Worm (Caenorhabditis elegans) whole organism, L1 larva: ENCODE results near the gene chl-1.

ENCODE experiments used
- C16A3.4 ChIP-seq: fragments of 150-350 bp; optimal IDR thresholded peaks from 2 replicates; lab custom pipeline; 2014; ENCODE audit warnings: missing biosample characterization, missing genetic modification characterization
- aha-1 ChIP-seq: fragments of 150-350 bp; optimal IDR thresholded peaks from 2 replicates; lab custom pipeline; 2014; ENCODE audit warnings: missing biosample characterization, missing genetic modification characterization
- ama-1 ChIP-seq: fragments of 150-350 bp; optimal IDR thresholded peaks from 2 replicates; lab custom pipeline; 2014
- dpl-1 ChIP-seq, 3 experiments: fragments of 150-350 bp in 2 of 3; sonication (generic microtip) in 1 of 3; optimal IDR thresholded peaks; 2 replicates each; lab custom pipeline; 2014 to 2017; ENCODE audit warnings: missing biosample characterization in 3 of 3, missing genetic modification characterization in 3 of 3, missing genetic modification reagents in 3 of 3
- dsc-1 ChIP-seq: sonication (generic microtip); optimal IDR thresholded peaks from 2 replicates; lab custom pipeline; 2016; ENCODE audit warnings: mild to moderate bottlenecking, missing genetic modification characterization, missing compliant biosample characterization
- efl-1 ChIP-seq, 4 experiments: fragments of 150-350 bp; optimal IDR thresholded peaks in 3 of 4; peaks in 1 of 4; 1 replicate in 1 of 4; 2 replicates in 3 of 4; lab custom pipeline; 2014; ENCODE audit warnings: missing biosample characterization in 2 of 4, missing genetic modification characterization in 2 of 4, missing genetic modification reagents in 2 of 4
- efl-3 ChIP-seq: fragments of 200-800 bp; sonication (Bioruptor generic); optimal IDR thresholded peaks from 2 replicates; lab custom pipeline; 2018; ENCODE audit warnings: mild to moderate bottlenecking, missing genetic modification characterization, missing compliant biosample characterization
- egl-13 ChIP-seq: sonication (generic microtip); optimal IDR thresholded peaks from 2 replicates; lab custom pipeline; 2016; ENCODE audit warnings: missing genotype, missing genetic modification reagents, missing genetic modification characterization, missing compliant biosample characterization
- egl-27 ChIP-seq, 2 experiments: fragments of 150-350 bp in 1 of 2; sonication (generic microtip); optimal IDR thresholded peaks; 3 replicates each; lab custom pipeline; 2017 to 2018; ENCODE audit warnings: missing biosample characterization in 2 of 2, missing genetic modification characterization in 2 of 2, missing genetic modification reagents in 2 of 2
- elt-3 ChIP-seq, 6 experiments: fragments of 150-350 bp in 1 of 6; sonication (generic microtip); optimal IDR thresholded peaks; 2 replicates each; lab custom pipeline; 2017 to 2018; ENCODE audit warnings: missing biosample characterization in 6 of 6, missing genetic modification characterization in 6 of 6, inconsistent platforms in 1 of 6
- ets-5 ChIP-seq: fragments of 200-800 bp; sonication (Bioruptor generic); IDR thresholded peaks from 2 replicates; pipeline ENCODE4 v1.3.6; 2022; ENCODE audit warnings: missing genetic modification characterization, missing compliant biosample characterization
- fkh-10 ChIP-seq: sonication (generic microtip); optimal IDR thresholded peaks from 2 replicates; lab custom pipeline; 2017; ENCODE audit warnings: missing biosample characterization, missing genetic modification reagents, missing genetic modification characterization
- hpl-2 ChIP-seq: fragments of 150-350 bp; optimal IDR thresholded peaks from 2 replicates; lab custom pipeline; 2014; ENCODE audit warnings: missing biosample characterization, missing genetic modification reagents, missing genetic modification characterization
- jun-1 ChIP-seq: fragments of 150-350 bp; optimal IDR thresholded peaks from 2 replicates; lab custom pipeline; 2014; ENCODE audit warnings: missing biosample characterization, missing genetic modification reagents, missing genetic modification characterization
- lin-14 ChIP-seq: fragments of 200-800 bp; sonication (Bioruptor generic); optimal IDR thresholded peaks from 2 replicates; lab custom pipeline; 2018; ENCODE audit warnings: mild to moderate bottlenecking, missing genetic modification characterization, moderate library complexity, missing compliant biosample characterization
- lin-35 ChIP-seq, 2 experiments: fragments of 150-350 bp; optimal IDR thresholded peaks; 2 replicates each; lab custom pipeline; 2014; ENCODE audit warnings: missing biosample characterization in 2 of 2, missing genetic modification characterization in 2 of 2, missing genetic modification reagents in 2 of 2
- lir-3 ChIP-seq: sonication (generic microtip); optimal IDR thresholded peaks from 2 replicates; lab custom pipeline; 2016; ENCODE audit warnings: mild to moderate bottlenecking, missing genetic modification characterization, moderate library complexity, missing compliant biosample characterization; ENCODE audit not compliant: poor library complexity
- lsy-2 ChIP-seq, 2 experiments: fragments of 150-350 bp; optimal IDR thresholded peaks; 2 replicates each; lab custom pipeline; 2014; ENCODE audit warnings: missing biosample characterization in 2 of 2, missing genetic modification characterization in 2 of 2
- mef-2 ChIP-seq: fragments of 150-350 bp; optimal IDR thresholded peaks from 2 replicates; lab custom pipeline; 2014; ENCODE audit warnings: missing biosample characterization, missing genetic modification characterization
- mep-1 ChIP-seq: fragments of 150-350 bp; optimal IDR thresholded peaks from 2 replicates; lab custom pipeline; 2014; ENCODE audit warnings: missing biosample characterization, missing genetic modification characterization
- nhr-11 ChIP-seq: fragments of 150-350 bp; optimal IDR thresholded peaks from 2 replicates; lab custom pipeline; 2014; ENCODE audit warnings: missing biosample characterization, missing genetic modification characterization
- nhr-47 ChIP-seq: sonication (generic microtip); optimal IDR thresholded peaks from 2 replicates; lab custom pipeline; 2016; ENCODE audit warnings: mild to moderate bottlenecking, missing genetic modification characterization, moderate library complexity, missing compliant biosample characterization
- nhr-84 ChIP-seq: sonication (generic microtip); optimal IDR thresholded peaks from 2 replicates; lab custom pipeline; 2017; ENCODE audit warnings: missing biosample characterization, missing genetic modification characterization
- pqm-1 ChIP-seq: sonication (generic microtip); optimal IDR thresholded peaks from 3 replicates; lab custom pipeline; 2017; ENCODE audit warnings: missing biosample characterization, missing genetic modification characterization
- rnt-1 ChIP-seq: sonication (generic microtip); optimal IDR thresholded peaks from 2 replicates; lab custom pipeline; 2016; ENCODE audit warnings: mild to moderate bottlenecking, missing genetic modification characterization, moderate library complexity, missing compliant biosample characterization
- skn-1 ChIP-seq: fragments of 150-350 bp; optimal IDR thresholded peaks from 2 replicates; lab custom pipeline; 2014; ENCODE audit warnings: missing biosample characterization, missing genetic modification characterization
- snpc-4 ChIP-seq: fragments of 150-350 bp; optimal IDR thresholded peaks from 2 replicates; lab custom pipeline; 2014; ENCODE audit warnings: missing biosample characterization, missing genetic modification characterization
- snu-23 ChIP-seq: sonication (generic microtip); optimal IDR thresholded peaks from 2 replicates; lab custom pipeline; 2016; ENCODE audit warnings: missing genetic modification characterization, missing compliant biosample characterization
- sox-4 ChIP-seq: sonication (generic microtip); optimal IDR thresholded peaks from 2 replicates; lab custom pipeline; 2016; ENCODE audit warnings: missing genetic modification characterization, missing compliant biosample characterization
- swsn-7 ChIP-seq: sonication (generic microtip); optimal IDR thresholded peaks from 2 replicates; lab custom pipeline; 2016; ENCODE audit warnings: missing genetic modification characterization, missing compliant biosample characterization
- tlp-1 ChIP-seq: fragments of 150-350 bp; optimal IDR thresholded peaks from 2 replicates; lab custom pipeline; 2014; ENCODE audit warnings: missing biosample characterization, missing genetic modification characterization
- unc-30 ChIP-seq: sonication (generic microtip); optimal IDR thresholded peaks from 2 replicates; lab custom pipeline; 2017; ENCODE audit warnings: missing biosample characterization, missing genetic modification characterization
- unc-62 ChIP-seq: fragments of 150-350 bp; optimal IDR thresholded peaks from 2 replicates; lab custom pipeline; 2014; ENCODE audit warnings: missing biosample characterization, missing genetic modification reagents, missing genetic modification characterization
- unc-98 ChIP-seq: fragments of 200-800 bp; sonication (Bioruptor generic); IDR thresholded peaks from 2 replicates; pipeline ENCODE4 v1.3.6; 2022; ENCODE audit warnings: missing genetic modification characterization, missing compliant biosample characterization
- zip-4 ChIP-seq: fragments of 200-800 bp; sonication (Bioruptor generic); optimal IDR thresholded peaks from 2 replicates; lab custom pipeline; 2018; ENCODE audit warnings: mild to moderate bottlenecking, missing genetic modification characterization, moderate library complexity, missing compliant biosample characterization

Gene chl-1

DNA sequence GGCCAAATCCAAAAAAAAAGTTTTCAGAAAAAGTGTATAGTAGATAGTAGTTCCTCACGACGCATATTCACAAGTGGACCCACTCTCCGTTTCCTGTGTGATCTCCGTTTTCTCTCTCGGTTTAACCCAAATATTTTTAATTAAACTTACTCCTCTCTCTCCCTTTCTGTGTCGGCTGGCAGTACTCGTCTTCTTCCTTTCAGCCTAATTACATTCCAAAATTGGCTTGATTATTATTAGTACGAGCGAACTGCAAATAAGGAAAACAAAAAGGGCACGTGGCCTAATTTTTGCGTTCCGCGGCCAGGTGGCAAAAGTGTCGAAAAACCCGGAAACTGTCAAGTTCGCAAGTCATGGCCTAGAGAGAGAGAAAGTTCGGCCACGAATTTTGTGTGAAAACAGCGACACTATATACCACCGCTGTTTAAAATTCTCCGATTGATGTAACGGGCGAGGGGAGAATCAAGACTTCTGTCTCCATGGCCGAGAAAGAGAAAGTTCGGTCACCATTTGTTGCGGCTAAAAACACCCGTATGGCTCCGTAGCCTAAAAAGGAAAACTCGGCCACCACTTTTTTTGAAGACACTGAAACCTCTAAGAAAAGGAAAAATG lies 8.0 kb downstream of the chl-1 start:
- TF ChIP-seq C16A3.4 (tag; lab: Kevin White, UChicago), result no peak
- TF ChIP-seq lin-14 (GFP tag; lab: Kevin White, UChicago), result peak; percentile 52

DNA sequence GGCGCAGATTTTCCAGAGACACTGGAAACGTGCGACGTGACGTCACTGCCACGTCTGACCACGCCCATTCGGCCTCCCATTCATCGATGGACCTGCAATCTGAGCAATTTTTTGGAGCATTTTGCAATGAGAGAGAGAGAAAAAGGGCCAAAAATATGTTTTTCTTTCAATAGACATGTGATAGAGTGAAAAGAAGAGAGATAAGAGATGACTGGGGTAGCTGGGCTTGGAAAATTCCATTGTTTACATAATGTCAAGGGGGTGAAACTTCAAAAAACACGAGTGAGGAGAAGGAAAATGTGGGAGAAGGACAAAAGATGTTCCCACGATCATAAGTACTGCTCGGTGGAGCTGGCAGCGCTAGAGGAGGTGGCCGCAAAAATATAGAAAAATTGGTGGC lies 9.1 kb downstream of the chl-1 start, which contains the start of gene M03C11.1:
Gene M03C11.1, minus strand, starts transcription at position 101 of the 400 bp plus-strand sequence.
- TF ChIP-seq aha-1 (tag; lab: Kevin White, UChicago) (no peak), lsy-2 (tag; optimal IDR thresholded peaks at IDR 0.05; lab: Kevin White, UChicago) (peak in 1 of 2 experiments; percentile 12)
- TF ChIP-seq, all 84 proteins: peak for 1

DNA sequence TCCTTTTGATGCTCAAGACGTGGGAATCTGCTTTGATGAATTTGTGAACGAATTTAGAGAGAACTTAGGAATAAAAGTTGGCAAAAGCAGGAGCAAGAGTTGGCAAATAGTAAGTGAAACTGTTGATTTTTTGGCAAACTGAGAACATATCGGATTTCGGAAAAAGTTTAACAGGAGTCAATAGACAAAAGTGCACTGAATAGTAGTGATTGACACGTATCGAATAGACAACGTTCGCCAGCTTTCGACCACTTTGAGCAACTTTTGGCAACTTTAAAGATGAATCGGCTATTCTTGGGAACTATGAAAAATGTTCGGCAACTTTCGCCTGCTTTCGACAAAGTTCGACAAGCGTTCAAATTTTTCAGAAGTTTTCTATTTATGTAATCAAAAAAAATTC lies 13.4 kb downstream of the chl-1 start, which contains the start of gene M03C11.9:
Gene M03C11.9, minus strand, starts transcription at position 101 of the 400 bp plus-strand sequence.
- no peak for TF ChIP-seq egl-13 (tag; lab: Kevin White, UChicago)
- no peak for TF ChIP-seq lin-35 (GFP tag; optimal IDR thresholded peaks at IDR 0.05; lab: Kevin White, UChicago)
- TF ChIP-seq ets-5 (GFP tag; lab: Robert Waterston, UW), result no peak
- TF ChIP-seq jun-1 (tag; lab: Kevin White, UChicago), result no peak
- no peak for TF ChIP-seq elt-3 (tag; optimal IDR thresholded peaks at IDR 0.05; lab: Kevin White, UChicago)
- TF ChIP-seq pqm-1 (tag; lab: Kevin White, UChicago), result no peak

DNA sequence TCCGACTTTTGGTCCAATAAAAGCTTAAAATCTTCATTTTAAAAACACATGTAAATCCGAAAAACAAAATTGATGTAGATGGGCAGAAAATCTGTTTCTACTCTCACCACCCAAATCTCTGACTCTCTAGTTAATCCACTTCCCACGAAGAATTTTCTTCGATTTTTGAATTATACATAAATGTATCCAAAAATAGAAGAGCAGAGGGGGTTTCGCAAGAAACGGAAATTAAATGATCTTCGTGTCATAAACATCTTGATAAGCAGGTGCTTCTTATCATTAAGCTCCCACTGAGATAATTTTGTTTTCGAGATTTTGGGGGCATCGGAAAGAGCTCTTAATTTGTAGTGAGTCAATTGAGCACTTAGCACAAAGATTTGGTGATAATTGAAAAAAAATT lies 15.4 kb downstream of the chl-1 start:
- TF ChIP-seq egl-27 (tag; optimal IDR thresholded peaks at IDR 0.05; lab: Kevin White, UChicago) (no peak), unc-62 (no peak), lsy-2 (tag; optimal IDR thresholded peaks at IDR 0.05; lab: Kevin White, UChicago) (no peak), dsc-1 (peak; percentile 87), egl-13 (tag; lab: Kevin White, UChicago) (peak; percentile 72), nhr-47 (tag; lab: Kevin White, UChicago) (peak; percentile 37)

DNA sequence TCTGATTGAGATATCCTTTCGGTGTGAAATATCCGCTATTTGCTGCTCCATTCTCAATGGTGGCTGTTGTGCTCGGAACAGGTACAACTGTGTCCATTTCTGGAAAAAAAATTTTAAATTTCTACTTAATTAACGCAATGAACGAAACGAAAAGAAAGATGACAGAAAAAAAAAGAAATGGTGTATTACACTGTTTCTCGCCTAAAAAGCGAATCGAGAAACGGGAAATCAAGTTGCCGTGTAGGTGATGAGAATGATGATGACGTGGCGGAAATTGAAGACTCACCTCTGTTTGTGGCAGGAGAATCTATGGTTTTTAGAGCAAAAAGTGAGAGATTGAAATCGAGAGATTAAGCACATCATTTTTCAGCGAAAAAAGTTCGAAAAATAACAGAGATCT lies 18.6 kb downstream of the chl-1 start, which contains the start of gene C38H2.3:
Gene C38H2.3, minus strand, starts transcription at position 101 of the 400 bp plus-strand sequence.
- TF ChIP-seq nhr-84 (tag; lab: Kevin White, UChicago) (no peak), unc-62 (no peak)

DNA sequence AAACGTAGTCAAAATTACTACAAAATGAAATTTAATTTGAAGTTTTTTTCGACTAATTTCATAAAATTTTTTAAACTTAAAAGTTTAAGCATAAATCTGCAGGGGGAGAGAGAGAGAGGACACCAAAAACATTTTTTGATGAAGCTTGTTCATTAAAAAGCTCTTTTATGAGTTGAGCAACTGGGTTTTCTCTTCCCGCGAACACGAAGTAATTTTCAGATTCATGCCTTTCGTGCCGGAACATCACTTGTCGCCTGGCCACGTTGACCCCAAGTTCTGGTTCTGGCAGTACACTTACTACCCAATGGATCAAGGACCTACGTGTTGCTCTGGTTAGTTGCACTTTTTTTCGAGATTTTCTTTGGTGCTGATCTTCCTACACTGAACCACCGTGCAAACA lies 21.2 kb downstream of the chl-1 start:
- no peak for TF ChIP-seq unc-62
- no peak for TF ChIP-seq ets-5 (GFP tag; lab: Robert Waterston, UW)
- TF ChIP-seq efl-1 (optimal IDR thresholded peaks at IDR 0.05; lab: Kevin White, UChicago), result no peak
- peak in 1 of 2 experiments; percentile 15 for TF ChIP-seq efl-1 (GFP tag; optimal IDR thresholded peaks at IDR 0.05 in 1 of 2; lab: Kevin White, UChicago)

DNA sequence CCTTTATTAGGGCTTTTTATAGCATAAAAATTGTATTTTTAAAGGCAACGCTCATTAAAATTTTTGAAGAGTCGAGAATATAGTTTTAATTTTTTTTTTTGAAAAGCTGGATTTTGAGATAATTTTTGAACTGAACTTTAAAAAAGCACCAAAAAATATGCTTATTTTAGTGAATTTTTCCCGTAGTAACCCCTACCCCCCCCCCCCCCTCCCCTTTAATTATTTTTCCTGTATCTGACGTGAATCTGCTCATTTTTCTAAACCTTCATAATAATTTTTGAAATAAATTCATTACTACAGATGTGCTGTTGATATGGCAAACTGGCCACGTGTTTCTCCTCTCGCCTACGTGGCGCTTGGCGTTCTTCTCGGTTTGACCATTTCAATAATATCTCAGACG lies 23.6 kb downstream of the chl-1 start, which contains the start of gene C38H2.2:
Gene C38H2.2, plus strand, starts transcription at position 301 of the 400 bp plus-strand sequence.
- TF ChIP-seq lir-3, result no peak
- TF ChIP-seq skn-1 (tag; lab: Kevin White, UChicago), result no peak
- no peak for TF ChIP-seq nhr-84 (tag; lab: Kevin White, UChicago)
- no peak for TF ChIP-seq aha-1 (tag; lab: Kevin White, UChicago)
- no peak for TF ChIP-seq swsn-7
- TF ChIP-seq dpl-1 (GFP tag; optimal IDR thresholded peaks at IDR 0.05; lab: Kevin White, UChicago), result no peak
- TF ChIP-seq, all 84 proteins: peak for 0

DNA sequence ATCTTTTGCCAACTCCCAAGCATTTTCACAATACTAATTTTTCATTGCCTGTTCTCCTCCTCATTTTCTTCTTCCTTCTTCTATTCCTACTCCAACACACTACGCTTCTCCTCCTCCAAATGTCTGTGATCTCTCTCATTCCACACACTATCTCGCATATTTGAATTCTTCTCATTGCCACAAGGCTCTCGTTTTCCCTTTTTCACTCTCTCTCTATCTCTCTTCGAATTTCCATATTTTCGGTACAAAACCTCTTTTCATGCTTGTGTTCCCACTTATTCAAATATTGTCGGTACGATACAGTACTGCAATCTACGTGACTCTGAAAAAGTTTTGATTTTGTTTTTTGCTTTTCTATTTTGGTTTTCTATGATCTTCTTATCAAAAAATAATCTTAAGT lies 24.4 kb downstream of the chl-1 start:
- no peak for TF ChIP-seq nhr-11 (tag; lab: Kevin White, UChicago)
- peak; percentile 62 for TF ChIP-seq lin-14 (GFP tag; lab: Kevin White, UChicago)
- TF ChIP-seq zip-4, result no peak
- no peak for TF ChIP-seq efl-3
- peak; percentile 16 for TF ChIP-seq swsn-7
- TF ChIP-seq unc-98 (GFP tag; lab: Robert Waterston, UW), result no peak
- no peak for TF ChIP-seq mef-2 (tag; lab: Kevin White, UChicago)
- TF ChIP-seq tlp-1, result no peak
- TF ChIP-seq lin-35 (GFP tag; optimal IDR thresholded peaks at IDR 0.05; lab: Kevin White, UChicago), result peak in 1 of 2 experiments; percentile 11
- no peak for TF ChIP-seq unc-30 (tag; lab: Kevin White, UChicago)
- no peak for TF ChIP-seq rnt-1 (tag; lab: Kevin White, UChicago)
- TF ChIP-seq snpc-4 (tag; lab: Kevin White, UChicago), result no peak
- TF ChIP-seq sox-4 (tag; lab: Kevin White, UChicago), result no peak
- TF ChIP-seq efl-1 (optimal IDR thresholded peaks at IDR 0.05; lab: Kevin White, UChicago), result peak; percentile 30 to 38
- peak; percentile 17 to 85 for TF ChIP-seq efl-1 (GFP tag; optimal IDR thresholded peaks at IDR 0.05 in 1 of 2; lab: Kevin White, UChicago)
- TF ChIP-seq hpl-2 (GFP tag; lab: Kevin White, UChicago), result no peak
- peak; percentile 23 for TF ChIP-seq snu-23 (GFP tag; lab: Kevin White, UChicago)
- TF ChIP-seq dpl-1 (GFP tag; optimal IDR thresholded peaks at IDR 0.05; lab: Kevin White, UChicago), result peak in 1 of 3 experiments; percentile 9
- TF ChIP-seq mep-1 (tag; lab: Kevin White, UChicago), result peak; percentile 35
- TF ChIP-seq ama-1 (lab: Kevin White, UChicago), result no peak
- no peak for TF ChIP-seq fkh-10 (GFP tag; lab: Kevin White, UChicago)
- TF ChIP-seq lsy-2 (tag; optimal IDR thresholded peaks at IDR 0.05; lab: Kevin White, UChicago), result peak; percentile 17 to 19
